Fruit fly (Drosophila melanogaster) whole organism, embryonic: ENCODE measurements around the gene CG17803.

Experiments used
- Blimp-1 ChIP-seq: fragments of 200-800 bp; sonication (Bioruptor generic); optimal IDR thresholded peaks from 3 replicates; lab custom pipeline; 2018; ENCODE audit warnings: missing biosample characterization, missing genetic modification characterization, mild to moderate bottlenecking, moderate library complexity, missing genetic modification reagents
- CG10147 ChIP-seq: fragments of 200-800 bp; sonication (Bioruptor generic); optimal IDR thresholded peaks from 2 replicates; lab custom pipeline; 2019; ENCODE audit warnings: missing biosample characterization, mild to moderate bottlenecking, missing genetic modification characterization, moderate library complexity
- CG10543 ChIP-seq: fragments of 200-800 bp; sonication (Bioruptor generic); optimal IDR thresholded peaks from 3 replicates; lab custom pipeline; 2017; ENCODE audit warnings: missing biosample characterization, mild to moderate bottlenecking, missing genetic modification characterization, moderate library complexity
- CG11398 ChIP-seq: fragments of 200-800 bp; sonication (Bioruptor generic); optimal IDR thresholded peaks from 2 replicates; lab custom pipeline; 2016; ENCODE audit warnings: missing biosample characterization, missing genetic modification characterization
- CG12236 ChIP-seq: fragments of 200-800 bp; sonication (Bioruptor generic); optimal IDR thresholded peaks from 2 replicates; lab custom pipeline; 2016; ENCODE audit warnings: missing biosample characterization, missing genetic modification characterization
- CG12659 ChIP-seq: fragments of 200-800 bp; sonication (Bioruptor generic); optimal IDR thresholded peaks from 3 replicates; lab custom pipeline; 2017; ENCODE audit warnings: mild to moderate bottlenecking, missing biosample characterization, missing genetic modification reagents, missing genetic modification characterization
- CG12942 ChIP-seq: fragments of 200-800 bp; sonication (Bioruptor generic); optimal IDR thresholded peaks from 3 replicates; lab custom pipeline; 2016; ENCODE audit warnings: missing biosample characterization, missing genetic modification characterization
- CG14667 ChIP-seq: fragments of 200-800 bp; sonication (Bioruptor generic); IDR thresholded peaks from 2 replicates; pipeline ENCODE4 v1.3.6; 2022; ENCODE audit warnings: missing biosample characterization, missing genetic modification characterization
- CG15011 ChIP-seq: fragments of 200-800 bp; sonication (Bioruptor generic); optimal IDR thresholded peaks from 3 replicates; lab custom pipeline; 2018; ENCODE audit warnings: missing biosample characterization, mild to moderate bottlenecking, missing genetic modification characterization
- CG17328 ChIP-seq: fragments of 200-800 bp; sonication (Bioruptor generic); IDR thresholded peaks from 2 replicates; pipeline ENCODE4 v1.3.6; 2022; ENCODE audit warnings: missing biosample characterization, missing genetic modification characterization
- CG17385 ChIP-seq: fragments of 200-800 bp; sonication (Bioruptor generic); optimal IDR thresholded peaks from 3 replicates; lab custom pipeline; 2018; ENCODE audit warnings: missing biosample characterization, mild to moderate bottlenecking, missing genetic modification characterization
- CG17802 ChIP-seq: fragments of 200-800 bp; sonication (Bioruptor generic); optimal IDR thresholded peaks from 2 replicates; lab custom pipeline; 2018; ENCODE audit warnings: missing biosample characterization, mild to moderate bottlenecking, missing genetic modification characterization, moderate library complexity
- CG18619 ChIP-seq: fragments of 200-800 bp; sonication (Bioruptor generic); optimal IDR thresholded peaks from 3 replicates; lab custom pipeline; 2017; ENCODE audit warnings: missing biosample characterization, mild to moderate bottlenecking, missing genetic modification characterization
- CG32532 ChIP-seq: fragments of 200-800 bp; sonication (Bioruptor generic); IDR thresholded peaks from 2 replicates; pipeline ENCODE4 v1.3.6; 2022; ENCODE audit warnings: missing biosample characterization, missing genetic modification characterization
- CG3281 ChIP-seq: fragments of 200-800 bp; sonication (Bioruptor generic); optimal IDR thresholded peaks from 3 replicates; lab custom pipeline; 2017; ENCODE audit warnings: missing biosample characterization, mild to moderate bottlenecking, missing genetic modification characterization
- CG33213 ChIP-seq: fragments of 200-800 bp; sonication (Bioruptor generic); optimal IDR thresholded peaks from 3 replicates; lab custom pipeline; 2016; ENCODE audit warnings: missing biosample characterization, missing genetic modification characterization
- CG34422 ChIP-seq: fragments of 200-800 bp; sonication (Bioruptor generic); IDR thresholded peaks from 3 replicates; pipeline ENCODE4 v1.3.6; 2022; ENCODE audit warnings: missing biosample characterization, missing genetic modification characterization
- CG3838 ChIP-seq: fragments of 200-800 bp; sonication (Bioruptor generic); optimal IDR thresholded peaks from 3 replicates; lab custom pipeline; 2016; ENCODE audit warnings: missing biosample characterization, missing genetic modification characterization
- CG4328 ChIP-seq: fragments of 200-800 bp; sonication (Bioruptor generic); optimal IDR thresholded peaks from 3 replicates; lab custom pipeline; 2017; ENCODE audit warnings: missing biosample characterization, missing genetic modification reagents, missing genetic modification characterization
- CG43689 ChIP-seq: fragments of 200-800 bp; sonication (Bioruptor generic); IDR thresholded peaks from 2 replicates; pipeline ENCODE4 v1.3.6; 2022; ENCODE audit warnings: missing biosample characterization, missing genetic modification characterization
- CG5180 ChIP-seq: fragments of 200-800 bp; sonication (Bioruptor generic); optimal IDR thresholded peaks from 3 replicates; lab custom pipeline; 2017; ENCODE audit warnings: missing biosample characterization, missing genetic modification characterization, mild to moderate bottlenecking, moderate library complexity, missing genetic modification reagents
- CG6765 ChIP-seq: fragments of 200-800 bp; sonication (Bioruptor generic); optimal IDR thresholded peaks from 3 replicates; lab custom pipeline; 2017; ENCODE audit warnings: missing biosample characterization, mild to moderate bottlenecking, missing genetic modification characterization
- CG7928 ChIP-seq: fragments of 200-800 bp; sonication (Bioruptor generic); optimal IDR thresholded peaks from 2 replicates; lab custom pipeline; 2017; ENCODE audit warnings: missing biosample characterization, mild to moderate bottlenecking, missing genetic modification characterization
- CrebB ChIP-seq: fragments of 200-800 bp; sonication (Bioruptor generic); optimal IDR thresholded peaks from 3 replicates; lab custom pipeline; 2018; ENCODE audit warnings: missing biosample characterization, mild to moderate bottlenecking, missing genetic modification characterization
- D ChIP-seq, 2 experiments: fragments of 200-800 bp in 1 of 2; fragments of >200 bp in 1 of 2; sonication (Bioruptor generic) in 1 of 2; optimal IDR thresholded peaks; 2 replicates in 1 of 2; 3 replicates in 1 of 2; lab custom pipeline; 2017; ENCODE audit warnings: mild to moderate bottlenecking in 1 of 2, missing biosample characterization in 1 of 2, missing genetic modification characterization in 1 of 2, missing genetic modification reagents in 1 of 2
- Dbx ChIP-seq: fragments of 200-800 bp; sonication (Bioruptor generic); IDR thresholded peaks from 3 replicates; pipeline ENCODE4 v1.3.6; 2022; ENCODE audit warnings: missing biosample characterization, missing genetic modification characterization
- E2f2 ChIP-seq: fragments of 200-800 bp; sonication (Bioruptor generic); IDR thresholded peaks from 2 replicates; pipeline ENCODE4 v1.3.6; 2022; ENCODE audit warnings: missing biosample characterization, missing genetic modification characterization
- HHEX ChIP-seq: fragments of 200-800 bp; sonication (Bioruptor generic); optimal IDR thresholded peaks from 3 replicates; lab custom pipeline; 2017; ENCODE audit warnings: missing biosample characterization, mild to moderate bottlenecking, missing genetic modification characterization, missing genetic modification reagents
- Mes4 ChIP-seq: fragments of 200-800 bp; sonication (Bioruptor generic); optimal IDR thresholded peaks from 2 replicates; lab custom pipeline; 2016; ENCODE audit warnings: missing biosample characterization, missing genetic modification characterization
- Pdp1 ChIP-seq, 2 experiments: fragments of 200-800 bp; sonication (Bioruptor generic); optimal IDR thresholded peaks; 3 replicates each; lab custom pipeline; 2016; ENCODE audit warnings: missing biosample characterization in 2 of 2, missing genetic modification characterization in 2 of 2, mild to moderate bottlenecking in 1 of 2, moderate library complexity in 1 of 2
- Rfx ChIP-seq: fragments of 200-800 bp; sonication (Bioruptor generic); IDR thresholded peaks from 2 replicates; pipeline ENCODE4 v1.3.6; 2022; ENCODE audit warnings: missing biosample characterization, missing genetic modification characterization
- Sry-δ ChIP-seq: fragments of 200-800 bp; sonication (Bioruptor generic); optimal IDR thresholded peaks from 2 replicates; lab custom pipeline; 2016; ENCODE audit warnings: missing biosample characterization, missing genetic modification characterization
- Ssrp ChIP-seq: fragments of 200-800 bp; sonication (Bioruptor generic); optimal IDR thresholded peaks from 2 replicates; lab custom pipeline; 2018; ENCODE audit warnings: missing biosample characterization, mild to moderate bottlenecking, missing genetic modification characterization, moderate library complexity
- chm ChIP-seq: fragments of 200-800 bp; sonication (Bioruptor generic); IDR thresholded peaks from 2 replicates; pipeline ENCODE4 v1.3.6; 2022; ENCODE audit warnings: missing biosample characterization, missing genetic modification characterization
- crol ChIP-seq: fragments of 200-800 bp; sonication (Bioruptor generic); IDR thresholded peaks from 2 replicates; pipeline ENCODE4 v1.3.6; 2022; ENCODE audit warnings: missing biosample characterization, missing genetic modification characterization
- disco-r ChIP-seq: fragments of 200-800 bp; sonication (Bioruptor generic); optimal IDR thresholded peaks from 2 replicates; lab custom pipeline; 2016; ENCODE audit warnings: missing biosample characterization, missing genetic modification characterization
- dm ChIP-seq: fragments of 200-800 bp; sonication (Bioruptor generic); optimal IDR thresholded peaks from 3 replicates; lab custom pipeline; 2016; ENCODE audit warnings: missing biosample characterization, missing genetic modification characterization
- fd64A ChIP-seq: fragments of 200-800 bp; sonication (Bioruptor generic); optimal IDR thresholded peaks from 3 replicates; lab custom pipeline; 2018; ENCODE audit warnings: missing biosample characterization, mild to moderate bottlenecking, missing genetic modification characterization
- gce ChIP-seq: fragments of 200-800 bp; sonication (Bioruptor generic); IDR thresholded peaks from 3 replicates; pipeline ENCODE4 v1.3.6; 2022; ENCODE audit warnings: missing biosample characterization, missing genetic modification characterization
- gsb-n ChIP-seq: fragments of 200-800 bp; sonication (Bioruptor generic); optimal IDR thresholded peaks from 3 replicates; lab custom pipeline; 2018; ENCODE audit warnings: missing biosample characterization, mild to moderate bottlenecking, missing genetic modification characterization
- kay ChIP-seq: fragments of 200-800 bp; sonication (Bioruptor generic); optimal IDR thresholded peaks from 2 replicates; lab custom pipeline; 2016; ENCODE audit warnings: missing biosample characterization, missing genetic modification characterization
- pan ChIP-seq, 4 experiments: fragments of >200 bp in 3 of 4; fragments of 200-800 bp in 1 of 4; sonication (Bioruptor generic) in 1 of 4; optimal IDR thresholded peaks in 3 of 4; IDR thresholded peaks in 1 of 4; 2 replicates each; pipeline versions ENCODE4 v1.3.6 to Lab custom; 2017 to 2022; ENCODE audit warnings: missing biosample characterization in 2 of 4, missing genetic modification characterization in 2 of 4, mixed read lengths in 1 of 4
- prd ChIP-seq, 3 experiments: fragments of >200 bp in 2 of 3; fragments of 200-800 bp in 1 of 3; sonication (Bioruptor generic) in 1 of 3; optimal IDR thresholded peaks in 2 of 3; IDR thresholded peaks in 1 of 3; 2 replicates in 2 of 3; 3 replicates in 1 of 3; pipeline versions ENCODE4 v1.3.6 to Lab custom; 2017 to 2022; ENCODE audit warnings: missing biosample characterization in 1 of 3, missing genetic modification characterization in 1 of 3
- pros ChIP-seq: fragments of 200-800 bp; sonication (Bioruptor generic); optimal IDR thresholded peaks from 3 replicates; lab custom pipeline; 2019; ENCODE audit warnings: missing biosample characterization, mild to moderate bottlenecking, missing genetic modification characterization, moderate library complexity
- pum ChIP-seq: fragments of 200-800 bp; sonication (Bioruptor generic); optimal IDR thresholded peaks from 2 replicates; lab custom pipeline; 2016; ENCODE audit warnings: missing biosample characterization, missing genetic modification characterization
- ranshi ChIP-seq: fragments of 200-800 bp; sonication (Bioruptor generic); IDR thresholded peaks from 2 replicates; pipeline ENCODE4 v1.3.6; 2022; ENCODE audit warnings: missing biosample characterization, missing genetic modification characterization
- sens-2 ChIP-seq: fragments of 200-800 bp; sonication (Bioruptor generic); IDR thresholded peaks from 2 replicates; pipeline ENCODE4 v1.3.6; 2022; ENCODE audit warnings: missing biosample characterization, missing genetic modification characterization
- slou ChIP-seq: fragments of 200-800 bp; sonication (Bioruptor generic); optimal IDR thresholded peaks from 3 replicates; lab custom pipeline; 2016; ENCODE audit warnings: missing biosample characterization, missing genetic modification characterization
- slp2 ChIP-seq: fragments of 200-800 bp; sonication (Bioruptor generic); optimal IDR thresholded peaks from 2 replicates; lab custom pipeline; 2016; ENCODE audit warnings: missing biosample characterization, missing genetic modification characterization
- wek ChIP-seq: fragments of 200-800 bp; sonication (Bioruptor generic); optimal IDR thresholded peaks from 3 replicates; lab custom pipeline; 2018; ENCODE audit warnings: missing biosample characterization, mild to moderate bottlenecking, missing genetic modification characterization, moderate library complexity

CG17803 gene

DNA sequence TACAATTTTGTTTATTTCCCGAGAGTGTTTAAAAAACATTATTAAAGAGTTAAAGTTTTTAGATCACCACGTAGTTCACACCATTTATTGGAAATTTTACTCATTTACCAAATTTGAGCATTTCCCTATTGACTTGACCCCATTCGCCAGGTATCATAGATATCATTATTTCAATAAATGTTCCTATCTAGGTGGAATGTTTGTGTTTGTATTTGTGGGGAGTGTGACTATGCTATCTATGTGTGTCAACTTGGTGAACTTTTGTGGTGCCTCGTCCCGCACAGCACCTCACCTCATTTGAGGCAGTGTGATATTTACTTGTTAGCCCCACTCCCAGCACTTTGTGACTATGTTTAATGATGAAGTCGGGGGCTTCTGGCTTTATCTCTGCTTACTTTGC, 27.3 kb upstream of the CG17803 start (continued):
- TF ChIP-seq Sry-δ = no peak
- no peak for TF ChIP-seq CG3281 (GFP tag; lab: Kevin White, UChicago)
- no peak for TF ChIP-seq ranshi (GFP tag; lab: Robert Waterston, UW)
- TF ChIP-seq E2f2 = no peak
- TF ChIP-seq Ssrp (tag; lab: Kevin White, UChicago) = no peak
- TF ChIP-seq wek = peak; percentile 66
- no peak for TF ChIP-seq CG3838 (GFP tag; lab: Kevin White, UChicago)
- TF ChIP-seq fd64A (GFP tag; lab: Kevin White, UChicago) = peak; percentile 82
- TF ChIP-seq CG12659 (GFP tag; lab: Kevin White, UChicago) = no peak
- TF ChIP-seq CG11398 (GFP tag; lab: Kevin White, UChicago) = no peak
- peak; percentile 53 for TF ChIP-seq CrebB (tag; lab: Kevin White, UChicago)
- TF ChIP-seq CG15011 = no peak
- no peak for TF ChIP-seq pum (GFP tag; lab: Kevin White, UChicago)
- no peak for TF ChIP-seq CG12942 (GFP tag; lab: Kevin White, UChicago)
- TF ChIP-seq crol (GFP tag; lab: Robert Waterston, UW) = peak; percentile 68
- TF ChIP-seq chm = 0 out of 2 replicates have a peak, but pooled peaks have one; percentile 26
- peak; percentile 23 for TF ChIP-seq CG17385 (GFP tag; lab: Kevin White, UChicago)
- no peak for TF ChIP-seq Pdp1 (GFP tag; optimal IDR thresholded peaks at IDR 0.05; lab: Kevin White, UChicago)
- TF ChIP-seq Blimp-1 (GFP tag; lab: Kevin White, UChicago) = peak; percentile 48
- TF ChIP-seq CG32532 = no peak
- TF ChIP-seq CG17328 = no peak
- TF ChIP-seq pros (GFP tag; lab: Kevin White, UChicago) = no peak
- TF ChIP-seq CG4328 = peak; percentile 28
- no peak for TF ChIP-seq kay (GFP tag; lab: Kevin White, UChicago)
- no peak for TF ChIP-seq Rfx (GFP tag; lab: Robert Waterston, UW)
- no peak for TF ChIP-seq D (optimal IDR thresholded peaks at IDR 0.05; lab: Kevin White, UChicago)
- peak; percentile 25 for TF ChIP-seq D (GFP tag; optimal IDR thresholded peaks at IDR 0.05; lab: Kevin White, UChicago)
- TF ChIP-seq slou (GFP tag; lab: Kevin White, UChicago) = no peak
- no peak for TF ChIP-seq CG10543 (GFP tag; lab: Kevin White, UChicago)
- TF ChIP-seq CG6765 (GFP tag; lab: Kevin White, UChicago) = no peak
- TF ChIP-seq CG17802 = no peak
- TF ChIP-seq CG18619 (GFP tag; lab: Kevin White, UChicago) = peak; percentile 19
- TF ChIP-seq Dbx (GFP tag; lab: Robert Waterston, UW) = no peak
- TF ChIP-seq disco-r (GFP tag; lab: Kevin White, UChicago) = no peak
- no peak for TF ChIP-seq prd (optimal IDR thresholded peaks at IDR 0.05; lab: Kevin White, UChicago)
- TF ChIP-seq prd (GFP tag; IDR thresholded peaks at IDR 0.05; lab: Robert Waterston, UW) = 0 out of 3 replicates have a peak, but pooled peaks have one; percentile 13
- no peak for TF ChIP-seq pan (optimal IDR thresholded peaks at IDR 0.05; lab: Kevin White, UChicago)
- no peak for TF ChIP-seq pan (GFP tag; optimal IDR thresholded peaks at IDR 0.05 in 1 of 2, IDR thresholded peaks at IDR 0.05 in 1 of 2)
- TF ChIP-seq CG14667 (GFP tag; lab: Robert Waterston, UW) = no peak
- peak; percentile 47 for TF ChIP-seq CG5180 (GFP tag; lab: Kevin White, UChicago)
- no peak for TF ChIP-seq sens-2 (GFP tag; lab: Robert Waterston, UW)
- no peak for TF ChIP-seq CG43689
- no peak for TF ChIP-seq gce (GFP tag; lab: Robert Waterston, UW)
- 0 out of 3 replicates have a peak, but pooled peaks have one; percentile 15 for TF ChIP-seq CG34422
- TF ChIP-seq slp2 (GFP tag; lab: Kevin White, UChicago) = no peak
- TF ChIP-seq HHEX (GFP tag; lab: Kevin White, UChicago) = peak; percentile 10
- TF ChIP-seq Mes4 (GFP tag; lab: Kevin White, UChicago) = no peak
- TF ChIP-seq CG10147 (GFP tag; lab: Kevin White, UChicago) = no peak
- TF ChIP-seq dm (GFP tag; lab: Kevin White, UChicago) = no peak
- no peak for TF ChIP-seq CG12236 (GFP tag; lab: Kevin White, UChicago)
- no peak for TF ChIP-seq CG7928 (GFP tag; lab: Kevin White, UChicago)
- no peak for TF ChIP-seq CG33213 (GFP tag; lab: Kevin White, UChicago)
- peak; percentile 16 for TF ChIP-seq gsb-n (tag; lab: Kevin White, UChicago)
